Fruit fly (Drosophila melanogaster) whole organism, embryonic: ENCODE measurements around the gene CG33489.

ENCODE experiments used
- Aef1 ChIP-seq: fragments of 200-800 bp; sonication (Bioruptor generic); IDR thresholded peaks from 3 replicates; pipeline ENCODE4 v1.3.6; 2022; ENCODE audit warnings: missing biosample characterization, missing genetic modification characterization
- C15 ChIP-seq: fragments of 200-800 bp; sonication (Bioruptor generic); IDR thresholded peaks from 3 replicates; pipeline ENCODE4 v1.3.6; 2022; ENCODE audit warnings: missing biosample characterization, missing genetic modification characterization
- CG10267 ChIP-seq: fragments of 200-800 bp; sonication (Bioruptor generic); optimal IDR thresholded peaks from 2 replicates; lab custom pipeline; 2018; ENCODE audit warnings: missing biosample characterization, mild to moderate bottlenecking, missing genetic modification characterization, moderate library complexity
- CG10321 ChIP-seq: fragments of 200-800 bp; sonication (Bioruptor generic); IDR thresholded peaks from 2 replicates; pipeline ENCODE4 v1.3.6; 2022; ENCODE audit warnings: missing biosample characterization, missing genetic modification characterization
- CG10543 ChIP-seq: fragments of 200-800 bp; sonication (Bioruptor generic); optimal IDR thresholded peaks from 3 replicates; lab custom pipeline; 2017; ENCODE audit warnings: missing biosample characterization, mild to moderate bottlenecking, missing genetic modification characterization, moderate library complexity
- CG12104 ChIP-seq: fragments of 200-800 bp; sonication (Bioruptor generic); optimal IDR thresholded peaks from 3 replicates; lab custom pipeline; 2016; ENCODE audit warnings: missing biosample characterization, missing genetic modification characterization
- CG13287 ChIP-seq: fragments of 200-800 bp; sonication (Bioruptor generic); IDR thresholded peaks from 2 replicates; pipeline ENCODE4 v1.3.6; 2022; ENCODE audit warnings: missing biosample characterization, missing genetic modification characterization; ENCODE audit not compliant: partially characterized antibody
- CG13624 ChIP-seq: fragments of 200-800 bp; sonication (Bioruptor generic); optimal IDR thresholded peaks from 2 replicates; lab custom pipeline; 2016; ENCODE audit warnings: missing biosample characterization, missing genetic modification characterization
- CG13775 ChIP-seq: fragments of 200-800 bp; sonication (Bioruptor generic); optimal IDR thresholded peaks from 3 replicates; lab custom pipeline; 2017; ENCODE audit warnings: missing biosample characterization, mild to moderate bottlenecking, missing genetic modification characterization
- CG14014 ChIP-seq: fragments of 200-800 bp; sonication (Bioruptor generic); IDR thresholded peaks from 2 replicates; pipeline ENCODE4 v1.3.6; 2022; ENCODE audit warnings: missing biosample characterization, missing genetic modification characterization
- CG14860 ChIP-seq: fragments of 200-800 bp; sonication (Bioruptor generic); IDR thresholded peaks from 3 replicates; pipeline ENCODE4 v1.3.6; 2022; ENCODE audit warnings: missing biosample characterization, missing genetic modification characterization; ENCODE audit not compliant: partially characterized antibody
- CG1603 ChIP-seq: fragments of 200-800 bp; sonication (Bioruptor generic); optimal IDR thresholded peaks from 2 replicates; lab custom pipeline; 2019; ENCODE audit warnings: missing biosample characterization, mild to moderate bottlenecking, missing genetic modification characterization, moderate library complexity
- CG16815 ChIP-seq: fragments of 200-800 bp; sonication (Bioruptor generic); optimal IDR thresholded peaks from 3 replicates; lab custom pipeline; 2017; ENCODE audit warnings: missing biosample characterization, mild to moderate bottlenecking, missing genetic modification characterization
- CG2116 ChIP-seq: fragments of 200-800 bp; sonication (Bioruptor generic); optimal IDR thresholded peaks from 3 replicates; lab custom pipeline; 2018; ENCODE audit warnings: missing biosample characterization, mild to moderate bottlenecking, missing genetic modification characterization
- CG2202 ChIP-seq: fragments of 200-800 bp; sonication (Bioruptor generic); optimal IDR thresholded peaks from 2 replicates; lab custom pipeline; 2018; ENCODE audit warnings: missing biosample characterization, mild to moderate bottlenecking, missing genetic modification characterization
- CG31224 ChIP-seq: fragments of 200-800 bp; sonication (Bioruptor generic); IDR thresholded peaks from 2 replicates; pipeline ENCODE4 v1.3.6; 2022; ENCODE audit warnings: missing biosample characterization, missing genetic modification characterization
- CG42726 ChIP-seq: fragments of 200-800 bp; sonication (Bioruptor generic); IDR thresholded peaks from 2 replicates; pipeline ENCODE4 v1.3.6; 2022; ENCODE audit warnings: missing biosample characterization, missing genetic modification characterization; ENCODE audit not compliant: partially characterized antibody
- CG4854 ChIP-seq: fragments of 200-800 bp; sonication (Bioruptor generic); optimal IDR thresholded peaks from 2 replicates; lab custom pipeline; 2016; ENCODE audit warnings: missing biosample characterization, missing genetic modification characterization, inconsistent platforms
- CG6272 ChIP-seq: fragments of 200-800 bp; sonication (Bioruptor generic); IDR thresholded peaks from 2 replicates; pipeline ENCODE4 v1.3.6; 2022; ENCODE audit warnings: missing biosample characterization, missing genetic modification characterization
- CG9727 ChIP-seq: fragments of 200-800 bp; sonication (Bioruptor generic); optimal IDR thresholded peaks from 3 replicates; lab custom pipeline; 2017; ENCODE audit warnings: missing biosample characterization, mild to moderate bottlenecking, missing genetic modification characterization
- Dad ChIP-seq: fragments of 200-800 bp; sonication (Bioruptor generic); optimal IDR thresholded peaks from 3 replicates; lab custom pipeline; 2016; ENCODE audit warnings: missing biosample characterization, missing genetic modification characterization
- E2f2 ChIP-seq: fragments of 200-800 bp; sonication (Bioruptor generic); IDR thresholded peaks from 2 replicates; pipeline ENCODE4 v1.3.6; 2022; ENCODE audit warnings: missing biosample characterization, missing genetic modification characterization
- Ets65A ChIP-seq: fragments of 200-800 bp; sonication (Bioruptor generic); peaks from one replicate; lab custom pipeline; 2016; ENCODE audit warnings: missing biosample characterization, missing genetic modification characterization
- HHEX ChIP-seq: fragments of 200-800 bp; sonication (Bioruptor generic); optimal IDR thresholded peaks from 3 replicates; lab custom pipeline; 2017; ENCODE audit warnings: missing biosample characterization, mild to moderate bottlenecking, missing genetic modification characterization, missing genetic modification reagents
- HLH4C ChIP-seq: fragments of 200-800 bp; sonication (Bioruptor generic); IDR thresholded peaks from 3 replicates; pipeline ENCODE4 v1.3.6; 2022; ENCODE audit warnings: missing biosample characterization, missing genetic modification characterization; ENCODE audit not compliant: partially characterized antibody
- Hsf ChIP-seq: fragments of 200-800 bp; sonication (Bioruptor generic); optimal IDR thresholded peaks from 3 replicates; lab custom pipeline; 2016; ENCODE audit warnings: missing biosample characterization, missing genetic modification characterization
- MTF-1 ChIP-seq: fragments of 200-800 bp; sonication (Bioruptor generic); optimal IDR thresholded peaks from 2 replicates; lab custom pipeline; 2018; ENCODE audit warnings: missing biosample characterization, mild to moderate bottlenecking, missing genetic modification characterization, borderline replicate concordance
- Med ChIP-seq: fragments of 200-800 bp; sonication (Bioruptor generic); peaks from one replicate; lab custom pipeline; 2016; ENCODE audit warnings: missing biosample characterization, missing genetic modification characterization, mild to moderate bottlenecking, inconsistent platforms, moderate library complexity
- Meics ChIP-seq: fragments of 200-800 bp; sonication (Bioruptor generic); optimal IDR thresholded peaks from 2 replicates; lab custom pipeline; 2017; ENCODE audit warnings: missing biosample characterization, mild to moderate bottlenecking, missing genetic modification characterization
- Scr ChIP-seq: fragments of 200-800 bp; sonication (Bioruptor generic); IDR thresholded peaks from 2 replicates; pipeline ENCODE4 v1.3.6; 2022; ENCODE audit warnings: missing biosample characterization, missing genetic modification characterization; ENCODE audit not compliant: partially characterized antibody
- Sox102F ChIP-seq: fragments of 200-800 bp; sonication (Bioruptor generic); optimal IDR thresholded peaks from 2 replicates; lab custom pipeline; 2018; ENCODE audit warnings: missing biosample characterization, mild to moderate bottlenecking, missing genetic modification characterization, moderate library complexity
- Vsx1 ChIP-seq: fragments of 200-800 bp; sonication (Bioruptor generic); optimal IDR thresholded peaks from 2 replicates; lab custom pipeline; 2017; ENCODE audit warnings: missing biosample characterization, mild to moderate bottlenecking, missing genetic modification characterization, missing genetic modification reagents
- cad ChIP-seq: fragments of >200 bp; optimal IDR thresholded peaks from 2 replicates; lab custom pipeline; 2017; ENCODE audit warnings: missing biosample characterization, missing genetic modification characterization
- chm ChIP-seq: fragments of 200-800 bp; sonication (Bioruptor generic); IDR thresholded peaks from 2 replicates; pipeline ENCODE4 v1.3.6; 2022; ENCODE audit warnings: missing biosample characterization, missing genetic modification characterization
- dan ChIP-seq: fragments of 200-800 bp; sonication (Bioruptor generic); IDR thresholded peaks from 2 replicates; pipeline ENCODE4 v1.3.6; 2022; ENCODE audit warnings: missing biosample characterization, missing genetic modification characterization
- dm ChIP-seq: fragments of 200-800 bp; sonication (Bioruptor generic); optimal IDR thresholded peaks from 3 replicates; lab custom pipeline; 2016; ENCODE audit warnings: missing biosample characterization, missing genetic modification characterization
- emc ChIP-seq: fragments of 200-800 bp; sonication (Bioruptor generic); optimal IDR thresholded peaks from 2 replicates; lab custom pipeline; 2016; ENCODE audit warnings: missing biosample characterization, missing genetic modification characterization
- gcm2 ChIP-seq: fragments of 200-800 bp; sonication (Bioruptor generic); optimal IDR thresholded peaks from 2 replicates; lab custom pipeline; 2016; ENCODE audit warnings: missing biosample characterization, missing genetic modification characterization
- jigr1 ChIP-seq: fragments of 200-800 bp; sonication (Bioruptor generic); IDR thresholded peaks from 3 replicates; pipeline ENCODE4 v1.3.6; 2022; ENCODE audit warnings: missing biosample characterization, missing genetic modification characterization
- kah ChIP-seq: fragments of 200-800 bp; sonication (Bioruptor generic); optimal IDR thresholded peaks from 2 replicates; lab custom pipeline; 2018; ENCODE audit warnings: missing biosample characterization, mild to moderate bottlenecking, missing genetic modification characterization
- klu ChIP-seq: fragments of 200-800 bp; sonication (Bioruptor generic); IDR thresholded peaks from 2 replicates; pipeline ENCODE4 v1.3.6; 2022; ENCODE audit warnings: missing biosample characterization, missing genetic modification characterization
- lov ChIP-seq, 2 experiments: fragments of 200-800 bp in 1 of 2; fragments of >200 bp in 1 of 2; sonication (Bioruptor generic) in 1 of 2; IDR thresholded peaks in 1 of 2; optimal IDR thresholded peaks in 1 of 2; 2 replicates in 1 of 2; 3 replicates in 1 of 2; pipeline versions ENCODE4 v1.3.6 to Lab custom; 2017 to 2022; ENCODE audit warnings: missing biosample characterization in 1 of 2, missing genetic modification characterization in 1 of 2
- phol ChIP-seq: fragments of 200-800 bp; sonication (Bioruptor generic); optimal IDR thresholded peaks from 3 replicates; lab custom pipeline; 2018; ENCODE audit warnings: missing biosample characterization, mild to moderate bottlenecking, missing genetic modification characterization, moderate library complexity
- salm ChIP-seq: fragments of 200-800 bp; sonication (Bioruptor generic); optimal IDR thresholded peaks from 2 replicates; lab custom pipeline; 2018; ENCODE audit warnings: missing biosample characterization, mild to moderate bottlenecking, missing genetic modification characterization
- sim ChIP-seq: fragments of 200-800 bp; sonication (Bioruptor generic); IDR thresholded peaks from 2 replicates; pipeline ENCODE4 v1.3.6; 2022; ENCODE audit warnings: missing biosample characterization, missing genetic modification characterization
- sqz ChIP-seq: fragments of 200-800 bp; sonication (Bioruptor generic); optimal IDR thresholded peaks from 3 replicates; lab custom pipeline; 2018; ENCODE audit warnings: missing biosample characterization, mild to moderate bottlenecking, missing genetic modification characterization
- sug ChIP-seq: fragments of 200-800 bp; optimal IDR thresholded peaks from 2 replicates; lab custom pipeline; 2019; ENCODE audit warnings: missing biosample characterization, mild to moderate bottlenecking, missing genetic modification characterization, moderate library complexity
- tin ChIP-seq: fragments of 200-800 bp; sonication (Bioruptor generic); optimal IDR thresholded peaks from 3 replicates; lab custom pipeline; 2016; ENCODE audit warnings: missing biosample characterization, missing genetic modification characterization
- ttk ChIP-seq: fragments of 200-800 bp; sonication (Bioruptor generic); IDR thresholded peaks from 2 replicates; pipeline ENCODE4 v2.1.2; 2022; ENCODE audit warnings: missing biosample characterization, missing genetic modification characterization
- zen ChIP-seq: fragments of 200-800 bp; sonication (Bioruptor generic); optimal IDR thresholded peaks from 3 replicates; lab custom pipeline; 2018; ENCODE audit warnings: missing biosample characterization, mild to moderate bottlenecking, missing genetic modification characterization, moderate library complexity

Gene CG33489

dm6 chr3L:11550359-11551056 lies 26.3 kb downstream of the CG33489 start (continued):
- TF ChIP-seq CG6272 (GFP tag; lab: Robert Waterston, UW) (no peak), klu (GFP tag; lab: Robert Waterston, UW) (no peak), sqz (GFP tag; lab: Kevin White, UChicago) (no peak), CG1603 (no peak), CG9727 (GFP tag; lab: Kevin White, UChicago) (no peak), emc (no peak), Med (GFP tag; lab: Kevin White, UChicago) (peak; percentile 89), zen (tag; lab: Kevin White, UChicago) (no peak), Ets65A (GFP tag; lab: Kevin White, UChicago) (no peak), HHEX (GFP tag; lab: Kevin White, UChicago) (no peak), ttk (GFP tag; lab: Robert Waterston, UW) (no peak), CG31224 (GFP tag; lab: Robert Waterston, UW) (no peak), C15 (GFP tag; lab: Robert Waterston, UW) (no peak), Meics (GFP tag; lab: Kevin White, UChicago) (peak; percentile 23), phol (tag; lab: Kevin White, UChicago) (no peak), CG42726 (GFP tag; lab: Robert Waterston, UW) (no peak), CG2202 (tag; lab: Kevin White, UChicago) (no peak), CG12104 (GFP tag; lab: Kevin White, UChicago) (no peak), CG10543 (GFP tag; lab: Kevin White, UChicago) (peak; percentile 5), CG16815 (GFP tag; lab: Kevin White, UChicago) (no peak), CG10321 (no peak), CG10267 (tag; lab: Kevin White, UChicago) (no peak), dan (GFP tag; lab: Robert Waterston, UW) (no peak), Vsx1 (GFP tag; lab: Kevin White, UChicago) (peak; percentile 48), MTF-1 (no peak), kah (GFP tag; lab: Kevin White, UChicago) (no peak), CG14014 (GFP tag; lab: Robert Waterston, UW) (no peak), CG13775 (GFP tag; lab: Kevin White, UChicago) (no peak), sug (tag; lab: Kevin White, UChicago) (peak; percentile 26), dm (GFP tag; lab: Kevin White, UChicago) (no peak), CG2116 (no peak), lov (optimal IDR thresholded peaks at IDR 0.05; lab: Kevin White, UChicago) (no peak), lov (GFP tag; IDR thresholded peaks at IDR 0.05; lab: Robert Waterston, UW) (no peak), HLH4C (GFP tag; lab: Robert Waterston, UW) (no peak), chm (GFP tag; lab: Robert Waterston, UW) (no peak), CG14860 (GFP tag; lab: Robert Waterston, UW) (no peak), sim (GFP tag; lab: Robert Waterston, UW) (no peak), jigr1 (GFP tag; lab: Robert Waterston, UW) (no peak), Scr (GFP tag; lab: Robert Waterston, UW) (no peak), E2f2 (GFP tag; lab: Robert Waterston, UW) (no peak), tin (no peak), Dad (no peak), CG13287 (GFP tag; lab: Robert Waterston, UW) (peak; percentile 6; the same call in 1 of the 2 replicates), CG13624 (no peak), Sox102F (GFP tag; lab: Kevin White, UChicago) (no peak), gcm2 (GFP tag; lab: Kevin White, UChicago) (no peak), CG4854 (GFP tag; lab: Kevin White, UChicago) (no peak), Aef1 (GFP tag; lab: Robert Waterston, UW) (no peak), cad (GFP tag; lab: Kevin White, UChicago) (no peak), salm (no peak), Hsf (GFP tag; lab: Kevin White, UChicago) (no peak)
